Fruit fly (Drosophila melanogaster): ENCODE results near the gene Dnali1.

Dnali1 gene

DNA sequence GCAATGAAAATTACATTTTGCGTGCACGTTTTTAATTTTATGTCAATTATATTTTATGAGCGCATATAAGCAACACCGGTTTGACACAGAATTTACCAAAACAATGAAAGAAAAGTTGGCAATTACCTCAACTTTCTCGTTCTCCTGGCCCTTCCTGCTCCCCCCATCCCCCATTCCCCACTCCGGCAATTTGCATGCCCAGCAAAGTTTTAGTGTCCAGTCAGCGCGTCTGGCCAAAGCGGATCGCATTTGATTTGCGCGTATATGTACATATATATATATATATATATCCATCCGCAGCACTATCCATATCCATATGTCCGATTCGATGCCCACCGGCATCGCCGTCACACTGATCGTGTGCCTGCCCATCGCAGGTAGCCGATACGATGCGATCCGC lies 16.3 kb downstream of the Dnali1 start:
- TF ChIP-seq Deaf1 (tag; optimal IDR thresholded peaks at IDR 0.05) (peak; percentile 5), CG13624 (GFP tag; optimal IDR thresholded peaks at IDR 0.05) (no peak)

DNA sequence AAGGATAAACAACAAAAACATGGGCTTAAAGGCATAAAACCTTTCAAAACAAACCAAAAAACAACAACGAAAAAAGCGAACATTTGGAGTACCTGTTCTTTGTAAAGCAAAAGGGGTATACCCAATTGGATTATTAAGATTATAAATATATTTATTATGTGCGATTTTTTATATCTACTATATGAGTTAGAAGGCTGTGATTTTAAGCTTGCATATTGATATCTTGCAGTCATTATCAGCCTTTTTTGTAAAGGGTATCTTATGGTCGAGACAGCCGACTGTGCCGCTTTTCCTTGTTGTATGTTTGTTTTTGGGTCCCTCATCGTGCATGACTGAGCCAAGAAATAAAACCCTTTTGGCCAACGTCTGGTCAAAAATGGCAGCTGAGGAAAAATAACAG lies 20.4 kb downstream of the Dnali1 start:
- TF ChIP-seq ssp (GFP tag; IDR thresholded peaks at IDR 0.05) (no peak), Hsf (GFP tag; optimal IDR thresholded peaks at IDR 0.05) (no peak), CG6254 (GFP tag; optimal IDR thresholded peaks at IDR 0.05) (peak; percentile 28), CG14441 (GFP tag; IDR thresholded peaks at IDR 0.05) (peak; percentile 62), CG13296 (GFP tag; optimal IDR thresholded peaks at IDR 0.05) (peak; percentile 0), CG5180 (GFP tag; optimal IDR thresholded peaks at IDR 0.05) (peak; percentile 20), GATAe (GFP tag; conservative IDR thresholded peaks at IDR 0.05) (no peak), CG7928 (GFP tag; optimal IDR thresholded peaks at IDR 0.05) (no peak), kah (GFP tag; optimal IDR thresholded peaks at IDR 0.05) (no peak), yki (optimal IDR thresholded peaks at IDR 0.05) (no peak), nom (GFP tag; optimal IDR thresholded peaks at IDR 0.05) (no peak), bab2 (GFP tag; optimal IDR thresholded peaks at IDR 0.05) (no peak), bsh (GFP tag; optimal IDR thresholded peaks at IDR 0.05) (peak in 1 of 2 experiments; percentile 24), Poxn (GFP tag; IDR thresholded peaks at IDR 0.05) (no peak), gt (GFP tag; IDR thresholded peaks at IDR 0.05) (no peak), ara (GFP tag; IDR thresholded peaks at IDR 0.05) (peak; percentile 62; the same call in 1 of the 2 replicates), Gug (GFP tag; IDR thresholded peaks at IDR 0.05) (0 out of 4 replicates have a peak, but pooled peaks have one; percentile 25), Fer3 (tag; optimal IDR thresholded peaks at IDR 0.05) (peak; percentile 42), crol (GFP tag; IDR thresholded peaks at IDR 0.05) (no peak), CG9932 (GFP tag; IDR thresholded peaks at IDR 0.05) (peak; percentile 46; the same call in 1 of the 2 replicates), CG32532 (GFP tag; IDR thresholded peaks at IDR 0.05) (peak; percentile 75), sisA (GFP tag; IDR thresholded peaks at IDR 0.05) (peak; percentile 53), fd96Cb (tag; optimal IDR thresholded peaks at IDR 0.05) (peak; percentile 68), Blimp-1 (GFP tag; optimal IDR thresholded peaks at IDR 0.05) (peak; percentile 60), Hey (tag; optimal IDR thresholded peaks at IDR 0.05) (no peak), scrt (GFP tag; optimal IDR thresholded peaks at IDR 0.05) (peak; percentile 40), Adf1 (GFP tag; IDR thresholded peaks at IDR 0.05) (no peak), CG10959 (GFP tag; IDR thresholded peaks at IDR 0.05) (peak; percentile 28; the same call in 1 of the 2 replicates), danr (GFP tag; IDR thresholded peaks at IDR 0.05) (no peak), MTF-1 (GFP tag; optimal IDR thresholded peaks at IDR 0.05; ENCODE audit: borderline replicate concordance) (no peak), CG10209 (GFP tag; optimal IDR thresholded peaks at IDR 0.05) (no peak), Kr (GFP tag; optimal IDR thresholded peaks at IDR 0.05) (no peak), Pdp1 (GFP tag; optimal IDR thresholded peaks at IDR 0.05) (peak in 1 of 2 experiments; percentile 18), CG2120 (GFP tag; optimal IDR thresholded peaks at IDR 0.05) (peak; percentile 4), CG10267 (tag; optimal IDR thresholded peaks at IDR 0.05) (peak; percentile 47), stc (GFP tag; IDR thresholded peaks at IDR 0.05) (no peak), CG17829 (tag; optimal IDR thresholded peaks at IDR 0.05) (peak; percentile 39), HLH3B (GFP tag; IDR thresholded peaks at IDR 0.05) (peak; percentile 56; the same call in 1 of the 2 replicates), CG1832 (GFP tag; optimal IDR thresholded peaks at IDR 0.05) (no peak), Hr51 (GFP tag; optimal IDR thresholded peaks at IDR 0.05) (peak in 1 of 2 experiments; percentile 41), fd102C (GFP tag; optimal IDR thresholded peaks at IDR 0.05) (no peak), otp (GFP tag; IDR thresholded peaks at IDR 0.05) (peak; percentile 32; the same call in 1 of the 3 replicates), dmrt11E (tag; optimal IDR thresholded peaks at IDR 0.05) (peak; percentile 29), bcd (GFP tag; optimal IDR thresholded peaks at IDR 0.05) (peak; percentile 41), Spps (tag; optimal IDR thresholded peaks at IDR 0.05) (no peak), D19B (GFP tag; optimal IDR thresholded peaks at IDR 0.05) (peak; percentile 70), emc (GFP tag; optimal IDR thresholded peaks at IDR 0.05) (no peak)

Data from whole organism, embryonic.